Worm (Caenorhabditis elegans) whole organism, mixed stage, embryonic: ENCODE results near the gene klp-3.
A peak's percentile ranks its signal among the peaks of the same experiment; 100 is the strongest.

Source experiments
- M03D4.4 ChIP-seq: sonication (generic microtip); optimal IDR thresholded peaks from 2 replicates; lab custom pipeline; 2017; ENCODE audit warnings: mild to moderate bottlenecking, missing genetic modification characterization, missing compliant biosample characterization
- bed-3 ChIP-seq: fragments of 200-800 bp; sonication (Bioruptor generic); optimal IDR thresholded peaks from 3 replicates; lab custom pipeline; 2018; ENCODE audit warnings: mild to moderate bottlenecking, missing genetic modification characterization, moderate library complexity, missing compliant biosample characterization
- blmp-1 ChIP-seq: fragments of 150-350 bp; optimal IDR thresholded peaks from 2 replicates; lab custom pipeline; 2014; ENCODE audit warnings: missing biosample characterization, missing genetic modification characterization
- ceh-39 ChIP-seq: fragments of 150-350 bp; optimal IDR thresholded peaks from 2 replicates; lab custom pipeline; 2014; ENCODE audit warnings: missing biosample characterization, missing genetic modification characterization
- ceh-43 ChIP-seq: fragments of 200-800 bp; sonication (Bioruptor generic); optimal IDR thresholded peaks from 2 replicates; lab custom pipeline; 2018; ENCODE audit warnings: mild to moderate bottlenecking, missing genetic modification characterization, moderate library complexity, missing compliant biosample characterization
- ceh-83 ChIP-seq: fragments of 200-800 bp; sonication (Bioruptor generic); optimal IDR thresholded peaks from 2 replicates; lab custom pipeline; 2018; ENCODE audit warnings: mild to moderate bottlenecking, missing genetic modification characterization, missing compliant biosample characterization
- ces-1 ChIP-seq: fragments of 150-350 bp; optimal IDR thresholded peaks from 2 replicates; lab custom pipeline; 2014; ENCODE audit warnings: missing biosample characterization, missing genetic modification reagents, missing genetic modification characterization
- cnd-1 ChIP-seq: fragments of 200-800 bp; sonication (Bioruptor generic); optimal IDR thresholded peaks from 2 replicates; lab custom pipeline; 2018; ENCODE audit warnings: mild to moderate bottlenecking, missing genetic modification characterization, missing compliant biosample characterization
- drap-1 ChIP-seq: fragments of 200-800 bp; sonication (Bioruptor generic); optimal IDR thresholded peaks from 3 replicates; lab custom pipeline; 2018; ENCODE audit warnings: mild to moderate bottlenecking, missing genetic modification characterization, missing compliant biosample characterization
- elt-1 ChIP-seq: sonication (generic microtip); optimal IDR thresholded peaks from 2 replicates; lab custom pipeline; 2017; ENCODE audit warnings: missing genetic modification characterization, mild to moderate bottlenecking, missing compliant biosample characterization, antibody characterized with exemption, moderate library complexity, borderline replicate concordance; ENCODE audit not compliant: insufficient read depth
- elt-3 ChIP-seq: fragments of 150-350 bp; optimal IDR thresholded peaks from 2 replicates; lab custom pipeline; 2014; ENCODE audit warnings: missing biosample characterization, missing genetic modification characterization
- flh-1 ChIP-seq: fragments of 200-800 bp; sonication (Bioruptor generic); optimal IDR thresholded peaks from 2 replicates; lab custom pipeline; 2018; ENCODE audit warnings: mild to moderate bottlenecking, missing genetic modification characterization, moderate library complexity, missing compliant biosample characterization
- ham-2 ChIP-seq: fragments of 200-800 bp; sonication (Bioruptor generic); optimal IDR thresholded peaks from 2 replicates; lab custom pipeline; 2018; ENCODE audit warnings: mild to moderate bottlenecking, missing genetic modification characterization, missing compliant biosample characterization
- hlh-1 ChIP-seq: fragments of 150-350 bp; optimal IDR thresholded peaks from 2 replicates; lab custom pipeline; 2014; ENCODE audit warnings: missing biosample characterization, missing genetic modification reagents, missing genetic modification characterization
- lin-13 ChIP-seq: fragments of 150-350 bp; optimal IDR thresholded peaks from 2 replicates; lab custom pipeline; 2014; ENCODE audit warnings: missing biosample characterization, missing genetic modification characterization
- lin-32 ChIP-seq: fragments of 200-800 bp; sonication (Bioruptor generic); optimal IDR thresholded peaks from 2 replicates; lab custom pipeline; 2018; ENCODE audit warnings: mild to moderate bottlenecking, missing genetic modification characterization, missing compliant biosample characterization
- lsy-2 ChIP-seq: fragments of 150-350 bp; optimal IDR thresholded peaks from 2 replicates; lab custom pipeline; 2014; ENCODE audit warnings: missing biosample characterization, missing genetic modification characterization
- mab-5 ChIP-seq: fragments of 150-350 bp; optimal IDR thresholded peaks from 2 replicates; lab custom pipeline; 2014; ENCODE audit warnings: missing biosample characterization, missing genetic modification characterization
- mep-1 ChIP-seq: fragments of 150-350 bp; optimal IDR thresholded peaks from 2 replicates; lab custom pipeline; 2017; ENCODE audit warnings: missing biosample characterization, missing genetic modification reagents, missing genetic modification characterization, inconsistent platforms
- mls-2 ChIP-seq: sonication (generic microtip); optimal IDR thresholded peaks from 2 replicates; lab custom pipeline; 2016; ENCODE audit warnings: mild to moderate bottlenecking, missing genetic modification characterization, moderate library complexity, missing compliant biosample characterization
- nhr-12 ChIP-seq: fragments of 150-350 bp; optimal IDR thresholded peaks from 2 replicates; lab custom pipeline; 2014; ENCODE audit warnings: missing biosample characterization, missing genetic modification characterization
- nhr-2 ChIP-seq: fragments of 150-350 bp; optimal IDR thresholded peaks from 2 replicates; lab custom pipeline; 2014; ENCODE audit warnings: missing biosample characterization, missing genetic modification characterization
- nhr-237 ChIP-seq: fragments of 150-350 bp; optimal IDR thresholded peaks from 2 replicates; lab custom pipeline; 2014; ENCODE audit warnings: missing biosample characterization, missing genetic modification characterization
- nhr-28 ChIP-seq: fragments of 150-350 bp; optimal IDR thresholded peaks from 2 replicates; lab custom pipeline; 2014; ENCODE audit warnings: missing biosample characterization, missing genetic modification characterization
- nhr-76 ChIP-seq: sonication (generic microtip); optimal IDR thresholded peaks from 2 replicates; lab custom pipeline; 2017; ENCODE audit warnings: missing biosample characterization, missing genetic modification characterization
- pha-4 ChIP-seq: fragments of 150-350 bp; optimal IDR thresholded peaks from 2 replicates; lab custom pipeline; 2018; ENCODE audit warnings: missing biosample characterization, missing genetic modification reagents, missing genetic modification characterization
- sem-2 ChIP-seq: fragments of 200-800 bp; sonication (Bioruptor generic); optimal IDR thresholded peaks from 2 replicates; lab custom pipeline; 2018; ENCODE audit warnings: mild to moderate bottlenecking, missing genetic modification characterization, missing compliant biosample characterization
- snpc-4 ChIP-seq: fragments of 150-350 bp; optimal IDR thresholded peaks from 2 replicates; lab custom pipeline; 2014; ENCODE audit warnings: missing biosample characterization, missing genetic modification characterization
- sptf-1 ChIP-seq: sonication (generic microtip); optimal IDR thresholded peaks from 2 replicates; lab custom pipeline; 2017; ENCODE audit warnings: mild to moderate bottlenecking, missing genetic modification characterization, moderate library complexity, missing compliant biosample characterization
- tbx-8 ChIP-seq: fragments of 200-800 bp; sonication (Bioruptor generic); optimal IDR thresholded peaks from 2 replicates; lab custom pipeline; 2018; ENCODE audit warnings: mild to moderate bottlenecking, missing genetic modification characterization, moderate library complexity, missing compliant biosample characterization
- unc-120 ChIP-seq: sonication (generic microtip); optimal IDR thresholded peaks from 2 replicates; lab custom pipeline; 2017; ENCODE audit warnings: missing genetic modification characterization, missing compliant biosample characterization; ENCODE audit not compliant: poor library complexity, severe bottlenecking
- unc-39 ChIP-seq: fragments of 150-350 bp; optimal IDR thresholded peaks from 2 replicates; lab custom pipeline; 2014; ENCODE audit warnings: missing biosample characterization, missing genetic modification characterization
- unc-62 ChIP-seq: fragments of 150-350 bp; optimal IDR thresholded peaks from 2 replicates; lab custom pipeline; 2014; ENCODE audit warnings: missing biosample characterization, missing genetic modification reagents, missing genetic modification characterization
- zip-8 ChIP-seq: fragments of 150-350 bp; optimal IDR thresholded peaks from 2 replicates; lab custom pipeline; 2014; ENCODE audit warnings: missing biosample characterization, missing genetic modification characterization
- ztf-11 ChIP-seq: fragments of 150-350 bp; optimal IDR thresholded peaks from 2 replicates; lab custom pipeline; 2014; ENCODE audit warnings: missing biosample characterization, missing genetic modification characterization

The klp-3 gene

ce11 chrII:7810869-7811543 lies 31.1 kb upstream of the klp-3 start, which contains the start of gene cki-1 (continued):
- TF ChIP-seq ham-2 (GFP tag; lab: Kevin White, UChicago) (peak; percentile 3), elt-1 (tag; lab: Kevin White, UChicago) (peak; percentile 23), ces-1 (GFP tag; lab: Kevin White, UChicago) (no peak), tbx-8 (GFP tag; lab: Kevin White, UChicago) (no peak), pha-4 (tag; lab: Kevin White, UChicago) (peak; percentile 25), unc-62 (GFP tag; lab: Kevin White, UChicago) (no peak), sem-2 (GFP tag; lab: Kevin White, UChicago) (no peak)

DNA sequence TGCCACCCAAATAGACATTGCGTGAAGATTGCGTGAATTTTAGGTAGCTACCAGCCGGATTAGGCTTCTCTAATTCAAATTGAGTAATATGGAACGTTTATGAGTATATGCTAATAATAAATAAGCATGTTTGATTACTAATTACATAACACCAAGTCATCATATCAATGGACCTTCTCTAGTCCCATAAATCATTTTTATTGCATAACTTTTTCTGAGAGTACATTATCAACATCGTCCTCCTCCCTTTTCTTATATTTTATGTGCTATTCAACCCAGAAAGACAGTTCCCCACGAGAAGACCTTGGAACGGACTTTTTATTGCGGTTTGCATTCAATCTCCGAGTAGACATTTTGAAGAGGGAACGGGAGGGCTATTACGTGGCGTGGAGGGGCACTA lies 29.8 kb upstream of the klp-3 start:
- TF ChIP-seq mab-5 (peak; percentile 46), nhr-237 (tag; lab: Kevin White, UChicago) (no peak), blmp-1 (tag; lab: Kevin White, UChicago) (no peak), sem-2 (GFP tag; lab: Kevin White, UChicago) (no peak), ceh-43 (no peak), tbx-8 (GFP tag; lab: Kevin White, UChicago) (no peak), nhr-76 (tag; lab: Kevin White, UChicago) (no peak), ceh-83 (no peak), unc-120 (tag; lab: Kevin White, UChicago) (no peak), flh-1 (no peak), ces-1 (GFP tag; lab: Kevin White, UChicago) (peak; percentile 50), bed-3 (no peak), M03D4.4 (tag; lab: Kevin White, UChicago) (peak; percentile 27), pha-4 (tag; lab: Kevin White, UChicago) (no peak), sptf-1 (tag; lab: Kevin White, UChicago) (peak; percentile 49), cnd-1 (tag; lab: Kevin White, UChicago) (no peak), zip-8 (peak; percentile 14), nhr-28 (tag; lab: Kevin White, UChicago) (no peak), lsy-2 (tag; lab: Kevin White, UChicago) (no peak), hlh-1 (tag; lab: Kevin White, UChicago) (no peak), lin-32 (GFP tag; lab: Kevin White, UChicago) (peak; percentile 21), elt-3 (tag; lab: Kevin White, UChicago) (no peak), ceh-39 (tag; lab: Kevin White, UChicago) (no peak), elt-1 (tag; lab: Kevin White, UChicago) (no peak), nhr-12 (tag; lab: Kevin White, UChicago) (peak; percentile 7), mls-2 (no peak), unc-62 (GFP tag; lab: Kevin White, UChicago) (peak; percentile 65), ztf-11 (tag; lab: Kevin White, UChicago) (peak; percentile 7), unc-39 (tag; lab: Kevin White, UChicago) (no peak), drap-1 (GFP tag; lab: Kevin White, UChicago) (no peak), ham-2 (GFP tag; lab: Kevin White, UChicago) (peak; percentile 18), lin-13 (tag; lab: Kevin White, UChicago) (no peak), mep-1 (tag; lab: Kevin White, UChicago) (no peak), nhr-2 (tag; lab: Kevin White, UChicago) (peak; percentile 79), snpc-4 (tag; lab: Kevin White, UChicago) (no peak)

DNA sequence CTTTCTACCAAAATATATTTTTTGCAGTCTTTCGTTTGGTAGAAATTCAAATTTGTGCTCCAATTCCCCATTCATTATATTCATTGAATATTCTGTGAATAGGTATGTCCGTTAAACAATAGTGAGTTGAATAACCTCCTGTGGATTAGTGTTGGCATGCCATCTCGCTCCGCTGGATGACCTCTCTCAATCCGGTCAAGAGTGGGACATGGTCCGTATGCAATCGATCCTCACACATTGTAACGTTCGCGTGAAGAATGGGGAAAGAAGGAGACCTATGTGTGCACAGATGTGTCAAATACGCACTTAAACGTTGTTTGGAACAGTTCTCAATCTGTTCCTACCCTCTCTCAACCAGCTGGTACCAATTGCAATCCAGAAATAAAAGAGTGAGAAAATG lies 28.9 kb upstream of the klp-3 start:
- peak; percentile 79 for TF ChIP-seq cnd-1 (tag; lab: Kevin White, UChicago)
- no peak for TF ChIP-seq ceh-39 (tag; lab: Kevin White, UChicago)
- TF ChIP-seq unc-62 (GFP tag; lab: Kevin White, UChicago): peak; percentile 11
- no peak for TF ChIP-seq mab-5
- no peak for TF ChIP-seq ceh-43
- no peak for TF ChIP-seq bed-3
- no peak for TF ChIP-seq pha-4 (tag; lab: Kevin White, UChicago)
- TF ChIP-seq ham-2 (GFP tag; lab: Kevin White, UChicago): no peak
- no peak for TF ChIP-seq hlh-1 (tag; lab: Kevin White, UChicago)
- no peak for TF ChIP-seq nhr-12 (tag; lab: Kevin White, UChicago)
- no peak for TF ChIP-seq blmp-1 (tag; lab: Kevin White, UChicago)
- TF ChIP-seq zip-8: no peak
- TF ChIP-seq snpc-4 (tag; lab: Kevin White, UChicago): no peak
- TF ChIP-seq sem-2 (GFP tag; lab: Kevin White, UChicago): no peak
- peak; percentile 14 for TF ChIP-seq mep-1 (tag; lab: Kevin White, UChicago)
- no peak for TF ChIP-seq lin-13 (tag; lab: Kevin White, UChicago)
- no peak for TF ChIP-seq elt-1 (tag; lab: Kevin White, UChicago)
- no peak for TF ChIP-seq nhr-237 (tag; lab: Kevin White, UChicago)
- no peak for TF ChIP-seq unc-39 (tag; lab: Kevin White, UChicago)
- no peak for TF ChIP-seq sptf-1 (tag; lab: Kevin White, UChicago)
- TF ChIP-seq lsy-2 (tag; lab: Kevin White, UChicago): no peak
- TF ChIP-seq mls-2: no peak
- no peak for TF ChIP-seq ztf-11 (tag; lab: Kevin White, UChicago)
- TF ChIP-seq lin-32 (GFP tag; lab: Kevin White, UChicago): peak; percentile 48
- TF ChIP-seq nhr-28 (tag; lab: Kevin White, UChicago): no peak
- TF ChIP-seq nhr-2 (tag; lab: Kevin White, UChicago): peak; percentile 99
- no peak for TF ChIP-seq tbx-8 (GFP tag; lab: Kevin White, UChicago)
- no peak for TF ChIP-seq ceh-83
- TF ChIP-seq, all 35 proteins: peak for 5
